Fruit fly (Drosophila melanogaster): ENCODE data around the gene Pdp1.

Pdp1 gene

dm6 chr3L:7909695-7910463, 42.7 kb upstream of the Pdp1 start (continued):
- peak; percentile 60 for TF ChIP-seq CG2678 (tag; optimal IDR thresholded peaks at IDR 0.05)
- TF ChIP-seq CG12155 (GFP tag; optimal IDR thresholded peaks at IDR 0.05), result peak; percentile 2
- TF ChIP-seq al (GFP tag; IDR thresholded peaks at IDR 0.05), result no peak; the same call in 1 of the 2 replicates
- TF ChIP-seq CG4328 (GFP tag; optimal IDR thresholded peaks at IDR 0.05), result peak; percentile 14
- TF ChIP-seq row (GFP tag; IDR thresholded peaks at IDR 0.05), result peak; percentile 52
- TF ChIP-seq sob (GFP tag; IDR thresholded peaks at IDR 0.05), result no peak
- no peak for TF ChIP-seq cwo (GFP tag; optimal IDR thresholded peaks at IDR 0.05)
- TF ChIP-seq CG4424 (GFP tag; optimal IDR thresholded peaks at IDR 0.05), result no peak
- TF ChIP-seq esg (GFP tag; conservative IDR thresholded peaks at IDR 0.05), result no peak
- peak in 1 of 2 experiments; percentile 15 for TF ChIP-seq Hr51 (GFP tag; optimal IDR thresholded peaks at IDR 0.05)
- peak; percentile 10 for TF ChIP-seq CG10543 (GFP tag; optimal IDR thresholded peaks at IDR 0.05)
- no peak for TF ChIP-seq CG2202 (tag; optimal IDR thresholded peaks at IDR 0.05)
- no peak for TF ChIP-seq dmrt11E (tag; optimal IDR thresholded peaks at IDR 0.05)
- peak; percentile 64 for TF ChIP-seq sens (GFP tag)
- peak; percentile 73 for TF ChIP-seq Med (GFP tag)
- peak; percentile 30 for TF ChIP-seq BtbVII (GFP tag; optimal IDR thresholded peaks at IDR 0.05)
- TF ChIP-seq bcd (GFP tag; optimal IDR thresholded peaks at IDR 0.05), result no peak
- no peak for TF ChIP-seq Bdp1 (GFP tag; optimal IDR thresholded peaks at IDR 0.05)
- peak; percentile 48 for TF ChIP-seq CG15479 (GFP tag; optimal IDR thresholded peaks at IDR 0.05)
- TF ChIP-seq ems (GFP tag; optimal IDR thresholded peaks at IDR 0.05), result no peak
- TF ChIP-seq CG7745 (tag; optimal IDR thresholded peaks at IDR 0.05), result no peak
- peak; percentile 6 for TF ChIP-seq Abd-B (GFP tag; optimal IDR thresholded peaks at IDR 0.05)
- no peak for TF ChIP-seq ERR (GFP tag; optimal IDR thresholded peaks at IDR 0.05)
- peak; percentile 43 for TF ChIP-seq CG30403 (GFP tag; optimal IDR thresholded peaks at IDR 0.05)
- no peak for TF ChIP-seq zfh1 (GFP tag; IDR thresholded peaks at IDR 0.05)
- TF ChIP-seq CG1603 (tag; optimal IDR thresholded peaks at IDR 0.05), result no peak
- TF ChIP-seq zfh2 (GFP tag; optimal IDR thresholded peaks at IDR 0.05), result no peak
- TF ChIP-seq CG11247 (GFP tag; IDR thresholded peaks at IDR 0.05), result no peak
- no peak for TF ChIP-seq CHES-1-like (GFP tag; optimal IDR thresholded peaks at IDR 0.05)
- peak; percentile 70; the same call in 1 of the 3 replicates for TF ChIP-seq dysf (GFP tag; IDR thresholded peaks at IDR 0.05)
- 0 out of 2 replicates have a peak, but pooled peaks have one; percentile 16 for TF ChIP-seq vvl (GFP tag; IDR thresholded peaks at IDR 0.05)
- no peak for TF ChIP-seq insv (GFP tag; optimal IDR thresholded peaks at IDR 0.05)
- TF ChIP-seq CG31224 (GFP tag; IDR thresholded peaks at IDR 0.05), result 0 out of 2 replicates have a peak, but pooled peaks have one; percentile 48
- TF ChIP-seq CoRest (tag; optimal IDR thresholded peaks at IDR 0.05), result peak; percentile 32
- TF ChIP-seq Ptx1 (GFP tag; IDR thresholded peaks at IDR 0.05), result peak; percentile 48
- peak; percentile 4 for TF ChIP-seq NfI (GFP tag; optimal IDR thresholded peaks at IDR 0.05)
- no peak for TF ChIP-seq ci (GFP tag; IDR thresholded peaks at IDR 0.05)
- TF ChIP-seq pros (GFP tag; optimal IDR thresholded peaks at IDR 0.05), result peak; percentile 66
- peak; percentile 46 for TF ChIP-seq CG9932 (GFP tag; IDR thresholded peaks at IDR 0.05)
- peak in 1 of 2 experiments; percentile 7 for TF ChIP-seq dpn (GFP tag; optimal IDR thresholded peaks at IDR 0.05)
- TF ChIP-seq CG6765 (GFP tag; optimal IDR thresholded peaks at IDR 0.05), result peak; percentile 21
- TF ChIP-seq Meics (GFP tag; optimal IDR thresholded peaks at IDR 0.05), result peak; percentile 33
- peak; percentile 43 for TF ChIP-seq grau (tag; optimal IDR thresholded peaks at IDR 0.05)
- no peak for TF ChIP-seq CG13894 (tag; optimal IDR thresholded peaks at IDR 0.05)
- TF ChIP-seq Sox100B (GFP tag; optimal IDR thresholded peaks at IDR 0.05), result peak; percentile 1
- TF ChIP-seq twi (tag; optimal IDR thresholded peaks at IDR 0.05), result peak; percentile 86
- TF ChIP-seq Six4 (GFP tag; optimal IDR thresholded peaks at IDR 0.05), result no peak
- TF ChIP-seq cad (GFP tag; optimal IDR thresholded peaks at IDR 0.05), result peak; percentile 47
- peak; percentile 36 for TF ChIP-seq Oli (tag; optimal IDR thresholded peaks at IDR 0.05)
